Worm (Caenorhabditis elegans): ENCODE data around the gene clec-241.

clec-241 gene

DNA sequence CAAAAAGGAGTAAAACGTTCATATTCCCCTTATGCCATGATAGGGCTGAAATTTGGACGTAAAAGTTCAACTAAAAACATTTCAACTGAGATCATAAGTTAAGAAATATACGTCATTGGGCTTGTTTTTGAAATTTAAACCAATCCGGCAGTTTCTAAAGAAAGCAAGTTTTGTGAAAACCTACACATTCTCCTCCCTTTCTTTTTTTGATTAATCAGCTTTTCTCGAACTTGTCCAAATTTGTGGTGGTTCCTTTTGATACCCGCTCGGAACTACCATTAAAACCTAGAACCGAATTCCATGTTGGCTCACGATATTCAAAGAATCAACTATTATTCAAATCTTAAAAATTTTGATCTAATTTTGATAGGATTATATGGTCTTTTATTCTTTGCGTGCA, 32.8 kb downstream of the clec-241 start, which contains the start of gene srz-54:
Gene srz-54 (plus strand): TSS at position 301 of the 400 bp plus-strand sequence.
- TF ChIP-seq snpc-1.3 (tag; optimal IDR thresholded peaks at IDR 0.05; ENCODE audit: insufficient read depth) (no peak), nhr-120 (GFP tag; IDR thresholded peaks at IDR 0.05) (no peak), die-1 (tag; optimal IDR thresholded peaks at IDR 0.05) (no peak), atf-7 (tag; optimal IDR thresholded peaks at IDR 0.05) (no peak), bed-1 (GFP tag; IDR thresholded peaks at IDR 0.05) (no peak), mxl-1 (tag; optimal IDR thresholded peaks at IDR 0.05) (no peak), madf-6 (GFP tag; IDR thresholded peaks at IDR 0.05) (no peak), ztf-22 (GFP tag; optimal IDR thresholded peaks at IDR 0.05) (no peak), egrh-3 (GFP tag; IDR thresholded peaks at IDR 0.05) (no peak), K11D2.4 (GFP tag; IDR thresholded peaks at IDR 0.05) (no peak), zim-3 (tag; optimal IDR thresholded peaks at IDR 0.05) (no peak), egl-18 (GFP tag; IDR thresholded peaks at IDR 0.05) (no peak), chd-7 (tag; optimal IDR thresholded peaks at IDR 0.05) (no peak), lsl-1 (GFP tag; optimal IDR thresholded peaks at IDR 0.05) (no peak), Y95B8A.8 (GFP tag; IDR thresholded peaks at IDR 0.05) (no peak), lin-54 (GFP tag; optimal IDR thresholded peaks at IDR 0.05) (no peak)

DNA sequence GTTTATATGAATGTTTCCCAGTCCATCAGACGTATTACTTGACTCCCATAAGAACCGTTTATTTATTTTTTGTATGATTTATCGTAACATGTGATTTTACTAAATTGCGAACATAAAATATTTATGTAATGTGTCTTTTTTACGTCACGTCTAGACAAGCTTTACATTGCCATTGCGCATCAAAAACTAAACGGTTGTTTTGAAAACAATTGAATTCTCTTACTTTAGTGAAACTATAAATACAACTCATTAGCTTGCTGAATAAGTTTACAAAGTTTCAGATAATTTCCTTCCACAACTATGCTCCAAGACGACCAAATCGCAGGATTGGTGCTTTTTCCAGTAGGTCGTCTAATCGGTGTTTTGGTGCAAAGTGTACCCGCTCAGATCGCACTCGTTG, 38.2 kb downstream of the clec-241 start, which contains the start of gene srx-54:
Gene srx-54 (plus strand): TSS at position 301 of the 400 bp plus-strand sequence.
- TF ChIP-seq F52B5.7 (tag; optimal IDR thresholded peaks at IDR 0.05) = no peak
- TF ChIP-seq xnd-1 (tag; optimal IDR thresholded peaks at IDR 0.05) = no peak
- TF ChIP-seq sptf-2 (GFP tag; optimal IDR thresholded peaks at IDR 0.05) = no peak

DNA sequence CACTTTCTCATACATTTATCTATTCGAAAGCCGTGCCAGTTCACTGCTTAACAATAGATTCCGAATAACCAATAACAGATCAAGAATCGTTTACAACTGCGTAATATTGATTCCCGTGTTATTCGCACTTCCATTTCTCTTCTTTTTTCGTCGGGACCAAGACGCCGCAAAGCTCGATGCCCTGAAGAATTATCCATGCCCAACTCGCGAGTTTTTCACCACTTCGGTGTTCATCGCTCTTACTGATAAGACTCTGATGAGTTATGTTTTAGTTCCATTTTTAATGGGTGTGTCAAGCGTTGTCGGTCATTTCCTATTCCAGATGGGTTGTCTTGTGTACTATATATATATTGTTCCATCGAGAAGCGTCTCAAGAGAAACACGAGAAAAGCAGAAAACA, 39.8 kb downstream of the clec-241 start:
- TF ChIP-seq hlh-26 (GFP tag; conservative IDR thresholded peaks at IDR 0.05) (no peak), nhr-179 (tag; optimal IDR thresholded peaks at IDR 0.05) (no peak), ztf-26 (tag; optimal IDR thresholded peaks at IDR 0.05) (no peak)

DNA sequence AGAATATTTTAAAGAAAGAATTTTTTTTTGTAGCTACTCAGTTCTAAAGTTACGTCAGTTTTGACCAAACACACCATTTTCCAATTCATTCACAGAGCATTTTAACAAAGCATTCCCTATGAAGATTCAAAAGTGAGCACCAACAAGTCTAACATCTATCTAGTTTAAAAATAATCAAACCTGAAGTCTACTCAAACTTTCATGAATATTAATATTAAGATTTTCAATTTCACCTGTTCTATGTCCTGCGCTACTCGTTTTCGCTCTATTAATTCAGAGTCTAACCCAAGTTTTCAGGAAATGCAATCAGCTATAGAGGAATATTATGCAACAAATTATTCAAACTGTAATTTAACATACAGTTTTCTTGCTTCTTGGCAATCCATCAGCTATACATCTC, 41.0 kb downstream of the clec-241 start, which contains the start of gene srh-119:
Gene srh-119 (plus strand): TSS at position 301 of the 400 bp plus-strand sequence.
- TF ChIP-seq attf-6 (GFP tag; IDR thresholded peaks at IDR 0.05) (no peak), lir-1 (GFP tag; conservative IDR thresholded peaks at IDR 0.05) (no peak), cebp-1 (GFP tag; IDR thresholded peaks at IDR 0.05) (no peak), cebp-1 (tag; optimal IDR thresholded peaks at IDR 0.05) (no peak), Y53G8AR.9 (GFP tag; conservative IDR thresholded peaks at IDR 0.05) (no peak), dpl-1 (GFP tag; optimal IDR thresholded peaks at IDR 0.05) (no peak), ZK185.1 (tag; optimal IDR thresholded peaks at IDR 0.05; ENCODE audit: poor library complexity, severe bottlenecking) (no peak), chd-7 (tag; optimal IDR thresholded peaks at IDR 0.05) (no peak), lag-1 (GFP tag; IDR thresholded peaks at IDR 0.05) (no peak), D2030.7 (GFP tag; IDR thresholded peaks at IDR 0.05) (no peak), rpc-1 (optimal IDR thresholded peaks at IDR 0.05) (no peak), rpc-1 (tag; optimal IDR thresholded peaks at IDR 0.05) (no peak)

DNA sequence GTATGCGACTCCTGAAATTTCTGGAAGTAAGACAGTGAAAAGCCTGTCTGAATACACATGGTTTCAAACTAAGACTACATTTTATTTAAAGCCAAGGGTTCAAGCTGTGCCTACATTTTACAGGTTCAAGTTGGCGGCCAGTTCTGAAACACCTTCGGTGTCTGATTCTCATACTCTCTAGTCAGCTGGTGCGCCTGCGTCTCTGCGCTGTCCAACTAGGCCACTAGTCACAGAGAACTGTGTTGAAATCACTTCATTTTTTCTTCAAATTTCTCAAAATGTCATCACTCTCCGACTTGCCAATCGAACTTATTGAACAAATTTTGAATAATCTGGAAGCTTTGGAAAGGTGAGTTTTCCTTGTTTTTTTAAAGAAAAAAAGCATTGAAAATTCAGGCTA, 46.5 kb downstream of the clec-241 start, which contains the start of gene fbxa-90:
Gene fbxa-90 (plus strand): TSS at position 179 of the 400 bp plus-strand sequence.
- no peak for TF ChIP-seq dpff-1 (tag; optimal IDR thresholded peaks at IDR 0.05)
- no peak for TF ChIP-seq D2030.7 (GFP tag; IDR thresholded peaks at IDR 0.05)
- no peak for TF ChIP-seq snpc-4 (GFP tag; optimal IDR thresholded peaks at IDR 0.05)
- peak in 1 of 4 experiments; percentile 27 for TF ChIP-seq snpc-4 (tag; optimal IDR thresholded peaks at IDR 0.05)
- no peak for TF ChIP-seq let-607 (tag; optimal IDR thresholded peaks at IDR 0.05)
- no peak for TF ChIP-seq repo-1 (tag; optimal IDR thresholded peaks at IDR 0.05)
- no peak for TF ChIP-seq K12H6.12 (tag; optimal IDR thresholded peaks at IDR 0.05)
- peak; percentile 67 for TF ChIP-seq attf-5 (GFP tag; optimal IDR thresholded peaks at IDR 0.05)
- TF ChIP-seq tlf-1 (GFP tag; optimal IDR thresholded peaks at IDR 0.05) = no peak
- TF ChIP-seq ztf-3 (GFP tag; optimal IDR thresholded peaks at IDR 0.05) = no peak
- TF ChIP-seq cebp-1 (GFP tag; IDR thresholded peaks at IDR 0.05) = peak; percentile 52; the same call in 1 of the 2 replicates
- no peak for TF ChIP-seq cebp-1 (tag; optimal IDR thresholded peaks at IDR 0.05)

All from whole organism, young adult.